Worm (Caenorhabditis elegans) whole organism, L4/young adult: ENCODE results near the gene irld-1.

Experiments
- W03F9.2 ChIP-seq: fragments of 150-350 bp; optimal IDR thresholded peaks from 2 replicates; lab custom pipeline; 2014; ENCODE audit warnings: missing biosample characterization, missing genetic modification characterization
- dao-5 ChIP-seq: sonication (generic microtip); optimal IDR thresholded peaks from 2 replicates; lab custom pipeline; 2016; ENCODE audit warnings: missing genotype, missing genetic modification characterization, moderate library complexity, missing compliant biosample characterization
- him-1 ChIP-seq: sonication (generic microtip); optimal IDR thresholded peaks from 2 replicates; lab custom pipeline; 2016; ENCODE audit warnings: missing genotype, missing genetic modification reagents, missing genetic modification characterization, missing compliant biosample characterization

ce11 chrV:4295920-4296319 lies 40.6 kb upstream of the irld-1 start, which contains the start of gene F47D2.11:
- TF ChIP-seq him-1 (tag; lab: Kevin White, UChicago) (no peak), dao-5 (tag; lab: Kevin White, UChicago) (no peak), W03F9.2 (tag; lab: Kevin White, UChicago) (no peak)
